Worm (Caenorhabditis elegans) whole organism, early embryonic: ENCODE results near the gene ZK666.15.

ENCODE experiments used
- B0310.2 ChIP-seq: sonication (generic microtip); optimal IDR thresholded peaks from 2 replicates; lab custom pipeline; 2016; ENCODE audit warnings: mild to moderate bottlenecking, missing genetic modification characterization, missing compliant biosample characterization
- F13C5.2 ChIP-seq: sonication (generic microtip); optimal IDR thresholded peaks from 2 replicates; lab custom pipeline; 2017; ENCODE audit warnings: mild to moderate bottlenecking, missing genetic modification characterization, inconsistent platforms, missing compliant biosample characterization
- aly-1 ChIP-seq: sonication (generic microtip); optimal IDR thresholded peaks from 2 replicates; lab custom pipeline; 2016; ENCODE audit warnings: missing genetic modification characterization, missing compliant biosample characterization
- ama-1 ChIP-seq: fragments of 150-350 bp; optimal IDR thresholded peaks from 2 replicates; lab custom pipeline; 2014
- ceh-36 ChIP-seq: sonication (generic microtip); optimal IDR thresholded peaks from 2 replicates; lab custom pipeline; 2016; ENCODE audit warnings: missing genetic modification characterization, inconsistent platforms, missing compliant biosample characterization
- ets-7 ChIP-seq: sonication (generic microtip); optimal IDR thresholded peaks from 2 replicates; lab custom pipeline; 2016; ENCODE audit warnings: missing genotype, missing genetic modification characterization, missing compliant biosample characterization
- flt-1 ChIP-seq: fragments of 200-800 bp; sonication (Bioruptor generic); IDR thresholded peaks from 2 replicates; pipeline ENCODE4 v1.3.6; 2022; ENCODE audit warnings: missing genetic modification characterization, missing compliant biosample characterization
- hmbx-1 ChIP-seq: sonication (generic microtip); optimal IDR thresholded peaks from 2 replicates; lab custom pipeline; 2016; ENCODE audit warnings: mild to moderate bottlenecking, missing genetic modification characterization, missing compliant biosample characterization
- hmg-4 ChIP-seq: fragments of 200-800 bp; sonication (Bioruptor generic); optimal IDR thresholded peaks from 2 replicates; lab custom pipeline; 2018; ENCODE audit warnings: mild to moderate bottlenecking, missing genetic modification characterization, missing compliant biosample characterization
- pes-1 ChIP-seq: fragments of 200-800 bp; sonication (Bioruptor generic); IDR thresholded peaks from 2 replicates; pipeline ENCODE4 v1.3.6; 2022; ENCODE audit warnings: missing genetic modification reagents, missing genetic modification characterization, missing compliant biosample characterization
- sea-1 ChIP-seq: fragments of 200-800 bp; sonication (Bioruptor generic); conservative IDR thresholded peaks from 2 replicates; pipeline ENCODE4 v1.3.6; 2022; ENCODE audit warnings: missing genetic modification characterization, missing compliant biosample characterization
- tbx-11 ChIP-seq: fragments of 200-800 bp; sonication (Bioruptor generic); IDR thresholded peaks from 2 replicates; pipeline ENCODE4 v1.3.6; 2022; ENCODE audit warnings: missing genetic modification characterization, missing compliant biosample characterization
- tbx-37 ChIP-seq: fragments of 200-800 bp; sonication (Bioruptor generic); conservative IDR thresholded peaks from 2 replicates; pipeline ENCODE4 v1.3.6; 2022; ENCODE audit warnings: missing genetic modification reagents, missing genetic modification characterization, missing compliant biosample characterization
- tra-4 ChIP-seq: sonication (generic microtip); optimal IDR thresholded peaks from 2 replicates; lab custom pipeline; 2017; ENCODE audit warnings: missing genetic modification characterization, missing compliant biosample characterization

ce11 chrII:10505949-10506348, 19.1 kb downstream of the ZK666.15 start:
- TF ChIP-seq ama-1 (lab: Kevin White, UChicago) (no peak), hmbx-1 (no peak), ceh-36 (tag; lab: Kevin White, UChicago) (no peak), pes-1 (GFP tag; lab: Robert Waterston, UW) (no peak), tra-4 (tag; lab: Kevin White, UChicago) (no peak), sea-1 (GFP tag; lab: Robert Waterston, UW) (no peak), flt-1 (GFP tag; lab: Robert Waterston, UW) (no peak), B0310.2 (no peak), tbx-37 (GFP tag; lab: Robert Waterston, UW) (no peak), tbx-11 (GFP tag; lab: Robert Waterston, UW) (no peak), aly-1 (tag; lab: Kevin White, UChicago) (no peak), hmg-4 (GFP tag; lab: Kevin White, UChicago) (peak; percentile 18), F13C5.2 (tag; lab: Kevin White, UChicago) (no peak), ets-7 (no peak)
